Fruit fly (Drosophila melanogaster) whole organism, embryonic: ENCODE data around the gene CG9630.

ENCODE experiments used
- B-H1 ChIP-seq: fragments of 200-800 bp; sonication (Bioruptor generic); IDR thresholded peaks from 3 replicates; pipeline ENCODE4 v1.3.6; 2022; ENCODE audit warnings: missing biosample characterization, missing genetic modification characterization
- CG1024 ChIP-seq: fragments of 200-800 bp; sonication (Bioruptor generic); IDR thresholded peaks from 2 replicates; pipeline ENCODE4 v1.3.6; 2022; ENCODE audit warnings: missing biosample characterization, missing genetic modification characterization
- CG10543 ChIP-seq: fragments of 200-800 bp; sonication (Bioruptor generic); optimal IDR thresholded peaks from 3 replicates; lab custom pipeline; 2017; ENCODE audit warnings: missing biosample characterization, mild to moderate bottlenecking, missing genetic modification characterization, moderate library complexity
- CG13624 ChIP-seq: fragments of 200-800 bp; sonication (Bioruptor generic); optimal IDR thresholded peaks from 2 replicates; lab custom pipeline; 2016; ENCODE audit warnings: missing biosample characterization, missing genetic modification characterization
- CG15073 ChIP-seq: fragments of 200-800 bp; sonication (Bioruptor generic); optimal IDR thresholded peaks from 2 replicates; lab custom pipeline; 2016; ENCODE audit warnings: missing biosample characterization, missing genetic modification characterization
- CG15514 ChIP-seq: fragments of 200-800 bp; sonication (Bioruptor generic); optimal IDR thresholded peaks from 3 replicates; lab custom pipeline; 2017; ENCODE audit warnings: missing biosample characterization, missing genetic modification characterization, mild to moderate bottlenecking, moderate library complexity, missing genetic modification reagents
- CG16779 ChIP-seq: fragments of 200-800 bp; sonication (Bioruptor generic); IDR thresholded peaks from 2 replicates; pipeline ENCODE4 v1.3.6; 2022; ENCODE audit warnings: missing biosample characterization, missing genetic modification characterization
- CG16815 ChIP-seq: fragments of 200-800 bp; sonication (Bioruptor generic); optimal IDR thresholded peaks from 3 replicates; lab custom pipeline; 2017; ENCODE audit warnings: missing biosample characterization, mild to moderate bottlenecking, missing genetic modification characterization
- CG17328 ChIP-seq: fragments of 200-800 bp; sonication (Bioruptor generic); IDR thresholded peaks from 2 replicates; pipeline ENCODE4 v1.3.6; 2022; ENCODE audit warnings: missing biosample characterization, missing genetic modification characterization
- CG17802 ChIP-seq: fragments of 200-800 bp; sonication (Bioruptor generic); optimal IDR thresholded peaks from 2 replicates; lab custom pipeline; 2018; ENCODE audit warnings: missing biosample characterization, mild to moderate bottlenecking, missing genetic modification characterization, moderate library complexity
- CG18011 ChIP-seq: fragments of 200-800 bp; sonication (Bioruptor generic); optimal IDR thresholded peaks from 2 replicates; lab custom pipeline; 2017; ENCODE audit warnings: missing biosample characterization, missing genetic modification characterization, mild to moderate bottlenecking, moderate library complexity, missing genotype
- CG2116 ChIP-seq: fragments of 200-800 bp; sonication (Bioruptor generic); optimal IDR thresholded peaks from 3 replicates; lab custom pipeline; 2018; ENCODE audit warnings: missing biosample characterization, mild to moderate bottlenecking, missing genetic modification characterization
- CG2889 ChIP-seq: fragments of 200-800 bp; sonication (Bioruptor generic); IDR thresholded peaks from 3 replicates; pipeline ENCODE4 v1.3.6; 2022; ENCODE audit warnings: missing biosample characterization, missing genetic modification characterization
- CG30020 ChIP-seq: fragments of 200-800 bp; optimal IDR thresholded peaks from 2 replicates; lab custom pipeline; 2019; ENCODE audit warnings: missing biosample characterization, mild to moderate bottlenecking, missing genetic modification characterization, moderate library complexity
- CG32767 ChIP-seq: fragments of 200-800 bp; sonication (Bioruptor generic); IDR thresholded peaks from 2 replicates; pipeline ENCODE4 v1.3.6; 2022; ENCODE audit warnings: missing biosample characterization, missing genetic modification characterization
- CG3281 ChIP-seq: fragments of 200-800 bp; sonication (Bioruptor generic); optimal IDR thresholded peaks from 3 replicates; lab custom pipeline; 2017; ENCODE audit warnings: missing biosample characterization, mild to moderate bottlenecking, missing genetic modification characterization
- CG33213 ChIP-seq: fragments of 200-800 bp; sonication (Bioruptor generic); optimal IDR thresholded peaks from 3 replicates; lab custom pipeline; 2016; ENCODE audit warnings: missing biosample characterization, missing genetic modification characterization
- CG3407 ChIP-seq: fragments of 200-800 bp; sonication (Bioruptor generic); optimal IDR thresholded peaks from 2 replicates; lab custom pipeline; 2018; ENCODE audit warnings: missing biosample characterization, mild to moderate bottlenecking, missing genetic modification characterization
- CG3847 ChIP-seq: fragments of 200-800 bp; sonication (Bioruptor generic); IDR thresholded peaks from 2 replicates; pipeline ENCODE4 v1.3.6; 2022; ENCODE audit warnings: missing biosample characterization, missing genetic modification characterization
- CG4617 ChIP-seq: fragments of 200-800 bp; sonication (Bioruptor generic); optimal IDR thresholded peaks from 3 replicates; lab custom pipeline; 2016; ENCODE audit warnings: missing biosample characterization, missing genetic modification characterization, borderline replicate concordance
- CG9727 ChIP-seq: fragments of 200-800 bp; sonication (Bioruptor generic); optimal IDR thresholded peaks from 3 replicates; lab custom pipeline; 2017; ENCODE audit warnings: missing biosample characterization, mild to moderate bottlenecking, missing genetic modification characterization
- E2f2 ChIP-seq: fragments of 200-800 bp; sonication (Bioruptor generic); IDR thresholded peaks from 2 replicates; pipeline ENCODE4 v1.3.6; 2022; ENCODE audit warnings: missing biosample characterization, missing genetic modification characterization
- Ets65A ChIP-seq: fragments of 200-800 bp; sonication (Bioruptor generic); peaks from one replicate; lab custom pipeline; 2016; ENCODE audit warnings: missing biosample characterization, missing genetic modification characterization
- Gug ChIP-seq: fragments of 200-800 bp; sonication (Bioruptor generic); IDR thresholded peaks from 4 replicates; pipeline ENCODE4 v1.3.6; 2022; ENCODE audit warnings: missing biosample characterization, missing genetic modification characterization
- HHEX ChIP-seq: fragments of 200-800 bp; sonication (Bioruptor generic); optimal IDR thresholded peaks from 3 replicates; lab custom pipeline; 2017; ENCODE audit warnings: missing biosample characterization, mild to moderate bottlenecking, missing genetic modification characterization, missing genetic modification reagents
- Hmx ChIP-seq: fragments of 200-800 bp; sonication (Bioruptor generic); optimal IDR thresholded peaks from 2 replicates; lab custom pipeline; 2016; ENCODE audit warnings: missing biosample characterization, missing genetic modification characterization
- MTF-1 ChIP-seq: fragments of 200-800 bp; sonication (Bioruptor generic); optimal IDR thresholded peaks from 2 replicates; lab custom pipeline; 2018; ENCODE audit warnings: missing biosample characterization, mild to moderate bottlenecking, missing genetic modification characterization, borderline replicate concordance
- Meics ChIP-seq: fragments of 200-800 bp; sonication (Bioruptor generic); optimal IDR thresholded peaks from 2 replicates; lab custom pipeline; 2017; ENCODE audit warnings: missing biosample characterization, mild to moderate bottlenecking, missing genetic modification characterization
- Nf-YA ChIP-seq: fragments of 200-800 bp; sonication (Bioruptor generic); IDR thresholded peaks from 2 replicates; pipeline ENCODE4 v1.3.6; 2022; ENCODE audit warnings: missing biosample characterization, missing genetic modification characterization
- Opbp ChIP-seq: fragments of 200-800 bp; sonication (Bioruptor generic); IDR thresholded peaks from 3 replicates; pipeline ENCODE4 v1.3.6; 2022; ENCODE audit warnings: missing biosample characterization, missing genetic modification characterization; ENCODE audit not compliant: partially characterized antibody
- Sry-β ChIP-seq: fragments of 200-800 bp; sonication (Bioruptor generic); optimal IDR thresholded peaks from 2 replicates; lab custom pipeline; 2018; ENCODE audit warnings: missing biosample characterization, mild to moderate bottlenecking, missing genetic modification characterization, moderate library complexity
- Tbp ChIP-seq: fragments of >200 bp; optimal IDR thresholded peaks from 2 replicates; lab custom pipeline; 2018; ENCODE audit warnings: missing biosample characterization, missing genetic modification characterization
- Trl ChIP-seq, 3 experiments: fragments of >200 bp in 2 of 3; fragments of 200-800 bp in 1 of 3; sonication (Bioruptor generic) in 1 of 3; optimal IDR thresholded peaks; 2 replicates in 1 of 3; 3 replicates in 2 of 3; lab custom pipeline; 2016 to 2017; ENCODE audit warnings: missing biosample characterization in 1 of 3, missing genetic modification characterization in 1 of 3
- bowl ChIP-seq: fragments of 200-800 bp; sonication (Bioruptor generic); IDR thresholded peaks from 2 replicates; pipeline ENCODE4 v1.3.6; 2022; ENCODE audit warnings: missing biosample characterization, missing genetic modification characterization
- fd3F ChIP-seq: fragments of 200-800 bp; sonication (Bioruptor generic); optimal IDR thresholded peaks from 2 replicates; lab custom pipeline; 2018; ENCODE audit warnings: missing biosample characterization, mild to moderate bottlenecking, missing genetic modification characterization, moderate library complexity
- fd64A ChIP-seq: fragments of 200-800 bp; sonication (Bioruptor generic); optimal IDR thresholded peaks from 3 replicates; lab custom pipeline; 2018; ENCODE audit warnings: missing biosample characterization, mild to moderate bottlenecking, missing genetic modification characterization
- mld ChIP-seq: fragments of 200-800 bp; sonication (Bioruptor generic); IDR thresholded peaks from 3 replicates; pipeline ENCODE4 v1.3.6; 2022; ENCODE audit warnings: missing biosample characterization, missing genetic modification characterization; ENCODE audit not compliant: partially characterized antibody
- peb ChIP-seq: fragments of 200-800 bp; sonication (Bioruptor generic); IDR thresholded peaks from 2 replicates; pipeline ENCODE4 v1.3.6; 2022; ENCODE audit warnings: missing biosample characterization, missing genetic modification characterization
- prd ChIP-seq, 3 experiments: fragments of >200 bp in 2 of 3; fragments of 200-800 bp in 1 of 3; sonication (Bioruptor generic) in 1 of 3; optimal IDR thresholded peaks in 2 of 3; IDR thresholded peaks in 1 of 3; 2 replicates in 2 of 3; 3 replicates in 1 of 3; pipeline versions ENCODE4 v1.3.6 to Lab custom; 2017 to 2022; ENCODE audit warnings: missing biosample characterization in 1 of 3, missing genetic modification characterization in 1 of 3
- pzg ChIP-seq: fragments of 200-800 bp; sonication (Bioruptor generic); optimal IDR thresholded peaks from 3 replicates; lab custom pipeline; 2018; ENCODE audit warnings: missing biosample characterization, mild to moderate bottlenecking, missing genetic modification characterization, moderate library complexity
- ranshi ChIP-seq: fragments of 200-800 bp; sonication (Bioruptor generic); IDR thresholded peaks from 2 replicates; pipeline ENCODE4 v1.3.6; 2022; ENCODE audit warnings: missing biosample characterization, missing genetic modification characterization
- slbo ChIP-seq: fragments of 200-800 bp; sonication (Bioruptor generic); IDR thresholded peaks from 2 replicates; pipeline ENCODE4 v1.3.6; 2022; ENCODE audit warnings: missing biosample characterization, missing genetic modification characterization
- slp2 ChIP-seq: fragments of 200-800 bp; sonication (Bioruptor generic); optimal IDR thresholded peaks from 2 replicates; lab custom pipeline; 2016; ENCODE audit warnings: missing biosample characterization, missing genetic modification characterization
- so ChIP-seq: fragments of 200-800 bp; sonication (Bioruptor generic); IDR thresholded peaks from 3 replicates; pipeline ENCODE4 v1.3.6; 2022; ENCODE audit warnings: missing biosample characterization, missing genetic modification characterization
- ssp ChIP-seq: fragments of 200-800 bp; sonication (Bioruptor generic); IDR thresholded peaks from 2 replicates; pipeline ENCODE4 v1.3.6; 2022; ENCODE audit warnings: missing biosample characterization, missing genetic modification characterization
- unpg ChIP-seq: fragments of 200-800 bp; sonication (Bioruptor generic); optimal IDR thresholded peaks from 3 replicates; lab custom pipeline; 2018; ENCODE audit warnings: missing biosample characterization, mild to moderate bottlenecking, missing genetic modification characterization, moderate library complexity
- zen2 ChIP-seq: fragments of 200-800 bp; sonication (Bioruptor generic); IDR thresholded peaks from 3 replicates; pipeline ENCODE4 v1.3.6; 2022; ENCODE audit warnings: missing biosample characterization, missing genetic modification characterization; ENCODE audit not compliant: partially characterized antibody

CG9630 gene

DNA sequence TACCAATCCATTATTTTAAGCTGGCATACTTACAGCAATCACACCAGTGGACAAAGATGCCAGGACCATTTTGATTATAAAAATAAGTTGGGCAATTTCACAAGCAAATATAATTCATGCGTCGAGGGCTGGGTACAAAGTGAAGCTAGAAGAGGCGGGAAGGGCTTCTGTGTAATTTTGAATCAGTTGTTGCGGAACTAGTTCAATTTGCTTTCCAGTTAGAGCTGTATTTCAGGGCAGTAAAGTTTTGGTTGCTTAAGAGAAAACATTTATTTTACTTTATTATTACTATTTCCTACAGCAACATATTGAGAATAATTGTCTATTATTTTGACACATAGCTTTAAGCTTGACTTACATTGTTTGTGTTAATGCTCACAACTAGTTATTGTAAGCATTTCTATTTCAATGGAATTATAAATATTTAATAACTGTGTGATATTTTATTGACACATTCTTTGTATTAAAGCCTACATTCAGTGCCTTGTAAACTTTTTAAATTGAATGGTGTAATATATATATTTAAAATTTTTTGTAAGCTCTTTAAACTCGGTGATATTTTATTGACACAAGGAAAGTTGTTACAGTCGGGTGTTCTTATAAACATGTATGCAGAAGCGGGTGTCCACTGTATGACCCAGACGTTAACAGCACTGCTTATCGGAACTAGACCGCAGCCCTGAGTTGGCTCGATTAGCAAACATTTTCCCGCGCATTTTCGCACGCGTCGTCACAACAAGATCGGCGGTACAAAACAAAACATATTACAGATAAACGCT lies 5.2 kb downstream of the CG9630 start, which contains the start of the genes RPA1 and Mcm2 (continued):
- TF ChIP-seq CG17802 (tag; lab: Kevin White, UChicago) (peak; percentile 15), slbo (GFP tag; lab: Robert Waterston, UW) (peak; percentile 95), HHEX (peak; percentile 55), Meics (peak; percentile 74), CG9727 (peak; percentile 82), CG33213 (GFP tag; lab: Kevin White, UChicago) (no peak), Hmx (GFP tag; lab: Kevin White, UChicago) (no peak), MTF-1 (GFP tag; lab: Kevin White, UChicago) (peak; percentile 32), B-H1 (GFP tag; lab: Robert Waterston, UW) (peak; percentile 44; the same call in 2 of the 3 replicates), Tbp (GFP tag; lab: Kevin White, UChicago) (no peak), ssp (GFP tag; lab: Robert Waterston, UW) (peak; percentile 71), CG30020 (tag; lab: Kevin White, UChicago) (peak; percentile 70), mld (GFP tag; lab: Robert Waterston, UW) (no peak), CG4617 (GFP tag; lab: Kevin White, UChicago) (peak; percentile 41), zen2 (GFP tag; lab: Robert Waterston, UW) (0 out of 3 replicates have a peak, but pooled peaks have one; percentile 6), E2f2 (GFP tag; lab: Robert Waterston, UW) (peak; percentile 73), Sry-β (peak; percentile 30), Opbp (GFP tag; lab: Robert Waterston, UW) (peak; percentile 10; the same call in 1 of the 3 replicates), bowl (GFP tag; lab: Robert Waterston, UW) (no peak), unpg (GFP tag; lab: Kevin White, UChicago) (peak; percentile 56), CG16779 (GFP tag; lab: Robert Waterston, UW) (0 out of 2 replicates have a peak, but pooled peaks have one; percentile 24), CG17328 (peak; percentile 41), slp2 (GFP tag; lab: Kevin White, UChicago) (no peak), Ets65A (GFP tag; lab: Kevin White, UChicago) (peak; percentile 97), prd (optimal IDR thresholded peaks at IDR 0.05; lab: Kevin White, UChicago) (no peak), prd (GFP tag; IDR thresholded peaks at IDR 0.05; lab: Robert Waterston, UW) (peak; percentile 88), CG3281 (GFP tag; lab: Kevin White, UChicago) (peak; percentile 76), CG32767 (GFP tag; lab: Robert Waterston, UW) (no peak), CG13624 (GFP tag; lab: Kevin White, UChicago) (peak; percentile 15), CG3847 (peak; percentile 76; the same call in 1 of the 2 replicates), CG18011 (peak; percentile 35), CG15514 (GFP tag; lab: Kevin White, UChicago) (peak; percentile 98), CG16815 (peak; percentile 89), so (GFP tag; lab: Robert Waterston, UW) (0 out of 3 replicates have a peak, but pooled peaks have one; percentile 45), CG2116 (GFP tag; lab: Kevin White, UChicago) (peak; percentile 97), pzg (GFP tag; lab: Kevin White, UChicago) (peak; percentile 49), peb (peak; percentile 32; the same call in 1 of the 2 replicates), ranshi (peak; percentile 73; the same call in 1 of the 2 replicates), Nf-YA (GFP tag; lab: Robert Waterston, UW) (peak; percentile 16; the same call in 1 of the 2 replicates), fd3F (GFP tag; lab: Kevin White, UChicago) (peak; percentile 74), Trl (optimal IDR thresholded peaks at IDR 0.05; lab: Kevin White, UChicago) (no peak), Trl (GFP tag; optimal IDR thresholded peaks at IDR 0.05; lab: Kevin White, UChicago) (peak; percentile 64), CG10543 (peak; percentile 89), CG1024 (peak; percentile 35), fd64A (GFP tag; lab: Kevin White, UChicago) (no peak), CG2889 (GFP tag; lab: Robert Waterston, UW) (peak; percentile 73; the same call in 2 of the 3 replicates), Gug (GFP tag; lab: Robert Waterston, UW) (peak; percentile 93), CG3407 (peak; percentile 38), CG15073 (GFP tag; lab: Kevin White, UChicago) (peak; percentile 18)
